Worm (Caenorhabditis elegans) whole organism, L1 larva: ENCODE data around the gene cls-1.
"Not testable (repeated sequence)": the region's sequence is repeated elsewhere in the genome, so short reads cannot be mapped to it uniquely, and the experiment has no call there.

ENCODE experiments used
- C04F5.9 ChIP-seq: sonication (generic microtip); optimal IDR thresholded peaks from 2 replicates; lab custom pipeline; 2016; ENCODE audit warnings: missing genetic modification characterization, missing compliant biosample characterization
- C16A3.4 ChIP-seq: fragments of 150-350 bp; optimal IDR thresholded peaks from 2 replicates; lab custom pipeline; 2014; ENCODE audit warnings: missing biosample characterization, missing genetic modification characterization
- F16B12.6 ChIP-seq: fragments of 150-350 bp; optimal IDR thresholded peaks from 2 replicates; lab custom pipeline; 2014; ENCODE audit warnings: missing biosample characterization, missing genetic modification characterization
- Y116A8C.19 ChIP-seq: sonication (generic microtip); optimal IDR thresholded peaks from 2 replicates; lab custom pipeline; 2016; ENCODE audit warnings: missing compliant biosample characterization, missing genetic modification characterization, borderline replicate concordance
- aha-1 ChIP-seq: fragments of 150-350 bp; optimal IDR thresholded peaks from 2 replicates; lab custom pipeline; 2014; ENCODE audit warnings: missing biosample characterization, missing genetic modification characterization
- alr-1 ChIP-seq: fragments of 200-800 bp; sonication (Bioruptor generic); optimal IDR thresholded peaks from 2 replicates; lab custom pipeline; 2018; ENCODE audit warnings: borderline replicate concordance, mild to moderate bottlenecking, missing genetic modification characterization, missing compliant biosample characterization
- ama-1 ChIP-seq: fragments of 150-350 bp; optimal IDR thresholded peaks from 2 replicates; lab custom pipeline; 2014
- blmp-1 ChIP-seq: fragments of 150-350 bp; optimal IDR thresholded peaks from 2 replicates; lab custom pipeline; 2014; ENCODE audit warnings: missing biosample characterization, missing genetic modification characterization
- ceh-63 ChIP-seq: fragments of 200-800 bp; sonication (Bioruptor generic); optimal IDR thresholded peaks from 2 replicates; lab custom pipeline; 2018; ENCODE audit warnings: mild to moderate bottlenecking, missing genetic modification characterization, missing compliant biosample characterization
- ceh-82 ChIP-seq, 3 experiments: fragments of 150-350 bp in 1 of 3; sonication (generic microtip) in 2 of 3; optimal IDR thresholded peaks; 2 replicates each; lab custom pipeline; 2014 to 2017; ENCODE audit warnings: missing biosample characterization in 3 of 3, missing genetic modification characterization in 3 of 3
- ces-1 ChIP-seq: fragments of 150-350 bp; optimal IDR thresholded peaks from 2 replicates; lab custom pipeline; 2014; ENCODE audit warnings: missing biosample characterization, missing genetic modification reagents, missing genetic modification characterization
- dpl-1 ChIP-seq, 3 experiments: fragments of 150-350 bp in 2 of 3; sonication (generic microtip) in 1 of 3; optimal IDR thresholded peaks; 2 replicates each; lab custom pipeline; 2014 to 2017; ENCODE audit warnings: missing biosample characterization in 3 of 3, missing genetic modification characterization in 3 of 3, missing genetic modification reagents in 3 of 3
- efl-1 ChIP-seq, 4 experiments: fragments of 150-350 bp; optimal IDR thresholded peaks in 3 of 4; peaks in 1 of 4; 1 replicate in 1 of 4; 2 replicates in 3 of 4; lab custom pipeline; 2014; ENCODE audit warnings: missing biosample characterization in 2 of 4, missing genetic modification characterization in 2 of 4, missing genetic modification reagents in 2 of 4
- efl-3 ChIP-seq: fragments of 200-800 bp; sonication (Bioruptor generic); optimal IDR thresholded peaks from 2 replicates; lab custom pipeline; 2018; ENCODE audit warnings: mild to moderate bottlenecking, missing genetic modification characterization, missing compliant biosample characterization
- elt-2 ChIP-seq: sonication (generic microtip); optimal IDR thresholded peaks from 2 replicates; lab custom pipeline; 2016; ENCODE audit warnings: missing genetic modification characterization, mild to moderate bottlenecking, inconsistent platforms, missing compliant biosample characterization, missing genetic modification reagents
- fkh-4 ChIP-seq: sonication (generic microtip); optimal IDR thresholded peaks from 2 replicates; lab custom pipeline; 2016; ENCODE audit warnings: missing compliant biosample characterization, missing genetic modification characterization, borderline replicate concordance
- fkh-8 ChIP-seq: sonication (generic microtip); optimal IDR thresholded peaks from 2 replicates; lab custom pipeline; 2016; ENCODE audit warnings: mild to moderate bottlenecking, missing genetic modification characterization, missing compliant biosample characterization
- fos-1 ChIP-seq: fragments of 150-350 bp; optimal IDR thresholded peaks from 2 replicates; lab custom pipeline; 2014; ENCODE audit warnings: missing biosample characterization, missing genetic modification characterization
- grh-1 ChIP-seq: fragments of 200-800 bp; sonication (Bioruptor generic); IDR thresholded peaks from 2 replicates; pipeline ENCODE4 v1.3.6; 2022; ENCODE audit warnings: missing genetic modification reagents, missing genetic modification characterization, missing compliant biosample characterization
- isw-1 ChIP-seq: fragments of 200-800 bp; sonication (Bioruptor generic); IDR thresholded peaks from 2 replicates; pipeline ENCODE4 v1.3.6; 2022; ENCODE audit warnings: missing genetic modification characterization, missing compliant biosample characterization
- jun-1 ChIP-seq: fragments of 150-350 bp; optimal IDR thresholded peaks from 2 replicates; lab custom pipeline; 2014; ENCODE audit warnings: missing biosample characterization, missing genetic modification reagents, missing genetic modification characterization
- lin-13 ChIP-seq: fragments of 150-350 bp; optimal IDR thresholded peaks from 2 replicates; lab custom pipeline; 2014; ENCODE audit warnings: missing biosample characterization, missing genetic modification reagents, missing genetic modification characterization
- lin-14 ChIP-seq: fragments of 200-800 bp; sonication (Bioruptor generic); optimal IDR thresholded peaks from 2 replicates; lab custom pipeline; 2018; ENCODE audit warnings: mild to moderate bottlenecking, missing genetic modification characterization, moderate library complexity, missing compliant biosample characterization
- lin-35 ChIP-seq, 2 experiments: fragments of 150-350 bp; optimal IDR thresholded peaks; 2 replicates each; lab custom pipeline; 2014; ENCODE audit warnings: missing biosample characterization in 2 of 2, missing genetic modification characterization in 2 of 2, missing genetic modification reagents in 2 of 2
- lin-39 ChIP-seq: fragments of 150-350 bp; optimal IDR thresholded peaks from 2 replicates; lab custom pipeline; 2014; ENCODE audit warnings: missing biosample characterization, missing genetic modification reagents, missing genetic modification characterization
- lsy-2 ChIP-seq, 2 experiments: fragments of 150-350 bp; optimal IDR thresholded peaks; 2 replicates each; lab custom pipeline; 2014; ENCODE audit warnings: missing biosample characterization in 2 of 2, missing genetic modification characterization in 2 of 2
- mdl-1 ChIP-seq, 2 experiments: fragments of 150-350 bp; optimal IDR thresholded peaks; 2 replicates each; lab custom pipeline; 2014 to 2017; ENCODE audit warnings: missing biosample characterization in 2 of 2, missing genetic modification characterization in 2 of 2, inconsistent platforms in 1 of 2
- mef-2 ChIP-seq: fragments of 150-350 bp; optimal IDR thresholded peaks from 2 replicates; lab custom pipeline; 2014; ENCODE audit warnings: missing biosample characterization, missing genetic modification characterization
- mep-1 ChIP-seq: fragments of 150-350 bp; optimal IDR thresholded peaks from 2 replicates; lab custom pipeline; 2014; ENCODE audit warnings: missing biosample characterization, missing genetic modification characterization
- nhr-19 ChIP-seq: fragments of 200-800 bp; sonication (Bioruptor generic); conservative IDR thresholded peaks from 2 replicates; pipeline ENCODE4 v1.3.6; 2022; ENCODE audit warnings: missing genetic modification characterization, missing compliant biosample characterization
- nhr-20 ChIP-seq: sonication (generic microtip); optimal IDR thresholded peaks from 2 replicates; lab custom pipeline; 2016; ENCODE audit warnings: mild to moderate bottlenecking, missing genetic modification characterization, missing compliant biosample characterization
- nhr-47 ChIP-seq: sonication (generic microtip); optimal IDR thresholded peaks from 2 replicates; lab custom pipeline; 2016; ENCODE audit warnings: mild to moderate bottlenecking, missing genetic modification characterization, moderate library complexity, missing compliant biosample characterization
- nhr-71 ChIP-seq: sonication (generic microtip); optimal IDR thresholded peaks from 2 replicates; lab custom pipeline; 2016; ENCODE audit warnings: mild to moderate bottlenecking, missing genetic modification characterization, moderate library complexity, missing compliant biosample characterization
- nhr-77 ChIP-seq: fragments of 150-350 bp; optimal IDR thresholded peaks from 2 replicates; lab custom pipeline; 2014; ENCODE audit warnings: missing biosample characterization, missing genetic modification characterization
- nhr-85 ChIP-seq: sonication (generic microtip); peaks from one replicate; lab custom pipeline; 2016; ENCODE audit warnings: missing genetic modification characterization, inconsistent platforms, missing compliant biosample characterization
- nhr-90 ChIP-seq: sonication (generic microtip); optimal IDR thresholded peaks from 2 replicates; lab custom pipeline; 2016; ENCODE audit warnings: mild to moderate bottlenecking, missing genetic modification characterization, missing compliant biosample characterization; ENCODE audit not compliant: poor library complexity
- pag-3 ChIP-seq: sonication (generic microtip); optimal IDR thresholded peaks from 2 replicates; lab custom pipeline; 2017; ENCODE audit warnings: missing genetic modification characterization, mild to moderate bottlenecking, missing compliant biosample characterization, antibody characterized with exemption, borderline replicate concordance; ENCODE audit not compliant: insufficient read depth
- rnt-1 ChIP-seq: sonication (generic microtip); optimal IDR thresholded peaks from 2 replicates; lab custom pipeline; 2016; ENCODE audit warnings: mild to moderate bottlenecking, missing genetic modification characterization, moderate library complexity, missing compliant biosample characterization
- snu-23 ChIP-seq: sonication (generic microtip); optimal IDR thresholded peaks from 2 replicates; lab custom pipeline; 2016; ENCODE audit warnings: missing genetic modification characterization, missing compliant biosample characterization
- swsn-7 ChIP-seq: sonication (generic microtip); optimal IDR thresholded peaks from 2 replicates; lab custom pipeline; 2016; ENCODE audit warnings: missing genetic modification characterization, missing compliant biosample characterization
- tbx-2 ChIP-seq: sonication (generic microtip); optimal IDR thresholded peaks from 2 replicates; lab custom pipeline; 2016; ENCODE audit warnings: missing genetic modification characterization, missing compliant biosample characterization
- unc-98 ChIP-seq: fragments of 200-800 bp; sonication (Bioruptor generic); IDR thresholded peaks from 2 replicates; pipeline ENCODE4 v1.3.6; 2022; ENCODE audit warnings: missing genetic modification characterization, missing compliant biosample characterization
- xbp-1 ChIP-seq: sonication (generic microtip); optimal IDR thresholded peaks from 2 replicates; lab custom pipeline; 2016; ENCODE audit warnings: missing genetic modification characterization, missing compliant biosample characterization
- zag-1 ChIP-seq: fragments of 150-350 bp; optimal IDR thresholded peaks from 2 replicates; lab custom pipeline; 2014; ENCODE audit warnings: missing biosample characterization, missing genetic modification characterization

cls-1 gene

DNA sequence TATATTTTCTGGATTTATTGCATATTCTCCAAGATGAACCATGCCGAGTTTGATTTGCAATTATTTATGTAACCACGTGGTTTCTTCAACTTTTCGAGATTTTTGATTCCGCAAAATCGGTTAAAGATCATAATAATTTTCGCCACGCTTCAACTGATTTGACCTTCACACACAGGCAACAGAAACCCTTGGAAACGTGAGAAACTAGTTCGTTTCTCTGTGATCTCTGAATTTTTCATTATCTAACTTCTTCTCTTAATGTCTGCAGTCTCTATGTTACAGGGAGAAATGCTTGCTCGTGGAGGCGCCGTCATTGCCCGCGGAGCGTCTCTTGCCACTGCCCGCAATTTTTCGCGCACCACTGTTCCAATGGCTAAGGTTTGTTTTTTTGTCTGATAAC, 42.6 kb upstream of the cls-1 start, which contains the start of gene fum-1:
Gene fum-1, plus strand, starts transcription at position 259 of the 400 bp plus-strand sequence.
- peak; percentile 84 for TF ChIP-seq lin-14 (GFP tag; lab: Kevin White, UChicago)
- peak; percentile 13 for TF ChIP-seq fkh-8 (tag; lab: Kevin White, UChicago)
- peak; percentile 65 for TF ChIP-seq snu-23 (GFP tag; lab: Kevin White, UChicago)
- no peak for TF ChIP-seq zag-1
- no peak for TF ChIP-seq jun-1 (tag; lab: Kevin White, UChicago)
- TF ChIP-seq ces-1, result no peak
- TF ChIP-seq aha-1 (tag; lab: Kevin White, UChicago), result no peak
- TF ChIP-seq C04F5.9, result no peak
- peak; percentile 8 for TF ChIP-seq lin-39 (tag; lab: Kevin White, UChicago)
- TF ChIP-seq mep-1 (tag; lab: Kevin White, UChicago), result peak; percentile 62
- peak in 2 of 3 experiments; percentile 20 to 24 for TF ChIP-seq ceh-82 (tag; optimal IDR thresholded peaks at IDR 0.05; lab: Kevin White, UChicago)
- TF ChIP-seq nhr-90 (tag; lab: Kevin White, UChicago), result peak; percentile 47
- TF ChIP-seq lin-13 (GFP tag; lab: Kevin White, UChicago), result peak; percentile 9
- TF ChIP-seq nhr-20, result peak; percentile 56
- peak; percentile 14 for TF ChIP-seq F16B12.6 (tag; lab: Kevin White, UChicago)
- TF ChIP-seq nhr-19, result peak; percentile 37
- peak; percentile 7 for TF ChIP-seq swsn-7 (tag; lab: Kevin White, UChicago)
- TF ChIP-seq lin-35 (GFP tag; optimal IDR thresholded peaks at IDR 0.05; lab: Kevin White, UChicago), result peak; percentile 28 to 69
- peak; percentile 41 for TF ChIP-seq ama-1 (lab: Kevin White, UChicago)
- no peak for TF ChIP-seq efl-3 (GFP tag; lab: Kevin White, UChicago)
- no peak for TF ChIP-seq unc-98 (GFP tag; lab: Robert Waterston, UW)
- TF ChIP-seq nhr-77 (tag; lab: Kevin White, UChicago), result peak; percentile 53
- TF ChIP-seq blmp-1 (tag; lab: Kevin White, UChicago), result peak; percentile 46
- peak; percentile 91 for TF ChIP-seq nhr-85 (tag; lab: Kevin White, UChicago)
- TF ChIP-seq mdl-1 (tag; optimal IDR thresholded peaks at IDR 0.05; lab: Kevin White, UChicago), result peak in 1 of 2 experiments; percentile 77
- no peak for TF ChIP-seq mef-2 (tag; lab: Kevin White, UChicago)
- no peak for TF ChIP-seq alr-1 (tag; lab: Kevin White, UChicago)
- peak; percentile 36 to 67 for TF ChIP-seq lsy-2 (tag; optimal IDR thresholded peaks at IDR 0.05; lab: Kevin White, UChicago)
- peak; percentile 61 for TF ChIP-seq nhr-47
- peak; percentile 61 to 69 for TF ChIP-seq efl-1 (optimal IDR thresholded peaks at IDR 0.05; lab: Kevin White, UChicago)
- peak; percentile 48 to 80 for TF ChIP-seq efl-1 (GFP tag; optimal IDR thresholded peaks at IDR 0.05 in 1 of 2; lab: Kevin White, UChicago)
- peak; percentile 10 for TF ChIP-seq elt-2 (tag; lab: Kevin White, UChicago)
- TF ChIP-seq nhr-71 (tag; lab: Kevin White, UChicago), result peak; percentile 64
- peak; percentile 32 for TF ChIP-seq tbx-2 (tag; lab: Kevin White, UChicago)
- TF ChIP-seq xbp-1 (tag; lab: Kevin White, UChicago), result peak; percentile 42
- TF ChIP-seq rnt-1 (tag; lab: Kevin White, UChicago), result peak; percentile 48
- no peak for TF ChIP-seq isw-1 (GFP tag; lab: Robert Waterston, UW)
- TF ChIP-seq grh-1 (GFP tag; lab: Robert Waterston, UW), result peak; percentile 74
- TF ChIP-seq Y116A8C.19 (tag; lab: Kevin White, UChicago), result no peak
- TF ChIP-seq fkh-4 (tag; lab: Kevin White, UChicago), result no peak
- TF ChIP-seq fos-1, result peak; percentile 7
- peak; percentile 48 for TF ChIP-seq C16A3.4 (tag; lab: Kevin White, UChicago)
- peak; percentile 14 to 47 (median 31) for TF ChIP-seq dpl-1 (GFP tag; optimal IDR thresholded peaks at IDR 0.05; lab: Kevin White, UChicago)

DNA sequence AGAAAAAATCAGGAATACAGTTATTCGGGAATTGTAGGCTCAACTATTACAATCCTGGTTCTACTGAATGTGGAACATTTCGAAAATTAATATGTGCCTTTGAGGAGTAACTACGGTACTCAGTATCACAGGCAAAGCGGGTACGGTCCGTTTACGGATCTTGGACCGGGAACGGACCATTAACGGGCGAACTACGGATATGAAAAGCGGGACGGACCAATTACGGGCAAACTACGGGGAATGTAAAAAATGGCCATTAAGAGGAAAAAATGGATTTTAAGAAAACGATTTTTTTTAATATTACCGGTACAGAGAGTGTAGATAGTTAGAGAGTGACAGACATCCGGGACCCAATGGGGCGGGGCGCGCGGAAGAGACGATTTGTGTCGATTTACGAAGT, 39.0 kb upstream of the cls-1 start, which contains the start of gene H14A12.5:
Gene H14A12.5, minus strand, starts transcription at position 101 of the 400 bp plus-strand sequence.
- not testable (repeated sequence) for TF ChIP-seq lin-13 (GFP tag; lab: Kevin White, UChicago); ceh-63 (GFP tag; lab: Kevin White, UChicago); pag-3 (tag; lab: Kevin White, UChicago)
